Worm (Caenorhabditis elegans) whole organism, young adult: ENCODE measurements around the gene pam-1.

ENCODE experiments used
- B0261.1 ChIP-seq: sonication (generic microtip); optimal IDR thresholded peaks from 2 replicates; lab custom pipeline; 2016; ENCODE audit warnings: mild to moderate bottlenecking, missing genetic modification characterization, moderate library complexity, missing compliant biosample characterization
- B0336.3 ChIP-seq: fragments of 200-800 bp; sonication (Bioruptor generic); IDR thresholded peaks from 2 replicates; pipeline ENCODE4 v1.3.6; 2022; ENCODE audit warnings: missing genetic modification characterization, missing compliant biosample characterization
- F10E7.11 ChIP-seq: sonication (generic microtip); optimal IDR thresholded peaks from 2 replicates; lab custom pipeline; 2017; ENCODE audit warnings: mild to moderate bottlenecking, missing genetic modification characterization, moderate library complexity, missing compliant biosample characterization
- F22D6.2 ChIP-seq: sonication (generic microtip); optimal IDR thresholded peaks from 2 replicates; lab custom pipeline; 2016; ENCODE audit warnings: mild to moderate bottlenecking, missing genetic modification characterization, missing compliant biosample characterization
- F23B12.7 ChIP-seq: sonication (generic microtip); optimal IDR thresholded peaks from 2 replicates; lab custom pipeline; 2017; ENCODE audit warnings: missing genetic modification characterization, mild to moderate bottlenecking, missing compliant biosample characterization, antibody characterized with exemption, moderate library complexity; ENCODE audit not compliant: insufficient read depth
- F37B4.10 ChIP-seq: fragments of 200-800 bp; sonication (Bioruptor generic); IDR thresholded peaks from 2 replicates; pipeline ENCODE4 v1.3.6; 2022; ENCODE audit warnings: missing genetic modification characterization, missing compliant biosample characterization
- F39B2.1 ChIP-seq: fragments of 200-800 bp; sonication (Bioruptor generic); IDR thresholded peaks from 2 replicates; pipeline ENCODE4 v1.3.6; 2022; ENCODE audit warnings: missing genetic modification reagents, missing genetic modification characterization, missing compliant biosample characterization
- T07F8.4 ChIP-seq: sonication (generic microtip); optimal IDR thresholded peaks from 2 replicates; lab custom pipeline; 2016; ENCODE audit warnings: mild to moderate bottlenecking, missing genetic modification characterization, moderate library complexity, missing compliant biosample characterization
- T26A5.8 ChIP-seq: sonication (generic microtip); optimal IDR thresholded peaks from 2 replicates; lab custom pipeline; 2016; ENCODE audit warnings: missing genetic modification characterization, missing compliant biosample characterization
- Y53F4B.3 ChIP-seq: fragments of 200-800 bp; sonication (Bioruptor generic); IDR thresholded peaks from 2 replicates; pipeline ENCODE4 v1.3.6; 2022; ENCODE audit warnings: missing genetic modification reagents, missing genetic modification characterization, missing compliant biosample characterization
- Y67H2A.10 ChIP-seq: fragments of 200-800 bp; sonication (Bioruptor generic); conservative IDR thresholded peaks from 2 replicates; pipeline ENCODE4 v1.3.6; 2022; ENCODE audit warnings: missing genetic modification reagents, missing genetic modification characterization, missing compliant biosample characterization
- Y79H2A.3 ChIP-seq: fragments of 200-800 bp; sonication (Bioruptor generic); conservative IDR thresholded peaks from 2 replicates; pipeline ENCODE4 v1.3.6; 2022; ENCODE audit warnings: missing genetic modification reagents, missing genetic modification characterization, missing compliant biosample characterization
- ZK185.1 ChIP-seq: sonication (generic microtip); optimal IDR thresholded peaks from 2 replicates; lab custom pipeline; 2016; ENCODE audit warnings: mild to moderate bottlenecking, missing genetic modification characterization, missing compliant biosample characterization; ENCODE audit not compliant: poor library complexity, severe bottlenecking
- aptf-3 ChIP-seq: fragments of 200-800 bp; sonication (Bioruptor generic); IDR thresholded peaks from 2 replicates; pipeline ENCODE4 v1.3.6; 2022; ENCODE audit warnings: missing genetic modification characterization, missing compliant biosample characterization
- ceh-40 ChIP-seq: fragments of 200-800 bp; sonication (Bioruptor generic); IDR thresholded peaks from 2 replicates; pipeline ENCODE4 v1.3.6; 2022; ENCODE audit warnings: missing genetic modification characterization, missing compliant biosample characterization
- ceh-79 ChIP-seq: sonication (generic microtip); optimal IDR thresholded peaks from 2 replicates; lab custom pipeline; 2017; ENCODE audit warnings: mild to moderate bottlenecking, missing genetic modification characterization, missing compliant biosample characterization
- ceh-91 ChIP-seq: fragments of 200-800 bp; sonication (Bioruptor generic); IDR thresholded peaks from 2 replicates; pipeline ENCODE4 v1.3.6; 2022; ENCODE audit warnings: missing genetic modification reagents, missing genetic modification characterization, missing compliant biosample characterization
- chd-7 ChIP-seq: sonication (generic microtip); optimal IDR thresholded peaks from 2 replicates; lab custom pipeline; 2016; ENCODE audit warnings: mild to moderate bottlenecking, missing genetic modification characterization, moderate library complexity, missing compliant biosample characterization
- die-1 ChIP-seq: sonication (generic microtip); optimal IDR thresholded peaks from 2 replicates; lab custom pipeline; 2016; ENCODE audit warnings: missing genotype, mild to moderate bottlenecking, missing genetic modification characterization, missing compliant biosample characterization
- dpl-1 ChIP-seq: fragments of 150-350 bp; optimal IDR thresholded peaks from 2 replicates; lab custom pipeline; 2014; ENCODE audit warnings: missing biosample characterization, missing genetic modification reagents, missing genetic modification characterization
- efl-1 ChIP-seq: fragments of 150-350 bp; optimal IDR thresholded peaks from 2 replicates; lab custom pipeline; 2014; ENCODE audit warnings: missing biosample characterization, missing genetic modification reagents, missing genetic modification characterization
- egl-44 ChIP-seq: fragments of 200-800 bp; sonication (Bioruptor generic); IDR thresholded peaks from 2 replicates; pipeline ENCODE4 v1.3.6; 2022; ENCODE audit warnings: missing genetic modification reagents, missing genetic modification characterization, missing compliant biosample characterization
- egrh-3 ChIP-seq: fragments of 200-800 bp; sonication (Bioruptor generic); IDR thresholded peaks from 2 replicates; pipeline ENCODE4 v1.3.6; 2022; ENCODE audit warnings: missing genetic modification reagents, missing genetic modification characterization, missing compliant biosample characterization
- ets-4 ChIP-seq: fragments of 200-800 bp; sonication (Bioruptor generic); optimal IDR thresholded peaks from 2 replicates; lab custom pipeline; 2018; ENCODE audit warnings: mild to moderate bottlenecking, missing genetic modification characterization, missing compliant biosample characterization
- fkh-3 ChIP-seq: sonication (generic microtip); optimal IDR thresholded peaks from 2 replicates; lab custom pipeline; 2016; ENCODE audit warnings: mild to moderate bottlenecking, missing genetic modification characterization, missing compliant biosample characterization
- gei-17 ChIP-seq: fragments of 200-800 bp; sonication (Bioruptor generic); optimal IDR thresholded peaks from 2 replicates; lab custom pipeline; 2018; ENCODE audit warnings: mild to moderate bottlenecking, missing genetic modification characterization, missing compliant biosample characterization
- hmg-1.2 ChIP-seq: fragments of 200-800 bp; sonication (Bioruptor generic); IDR thresholded peaks from 2 replicates; pipeline ENCODE4 v1.3.6; 2022; ENCODE audit warnings: missing genetic modification reagents, missing genetic modification characterization, missing compliant biosample characterization
- hmg-20 ChIP-seq: fragments of 200-800 bp; sonication (Bioruptor generic); IDR thresholded peaks from 2 replicates; pipeline ENCODE4 v1.3.6; 2022; ENCODE audit warnings: missing genetic modification reagents, missing genetic modification characterization, missing compliant biosample characterization
- lag-1 ChIP-seq: fragments of 200-800 bp; sonication (Bioruptor generic); IDR thresholded peaks from 2 replicates; pipeline ENCODE4 v1.3.6; 2022; ENCODE audit warnings: missing genetic modification reagents, missing genetic modification characterization, missing compliant biosample characterization
- lin-35 ChIP-seq, 3 experiments: fragments of 150-350 bp in 2 of 3; sonication (generic microtip) in 1 of 3; optimal IDR thresholded peaks; 2 replicates each; lab custom pipeline; 2014 to 2018; ENCODE audit warnings: missing biosample characterization in 3 of 3, missing genetic modification characterization in 3 of 3, missing genetic modification reagents in 3 of 3
- madf-10 ChIP-seq: sonication (generic microtip); optimal IDR thresholded peaks from 2 replicates; lab custom pipeline; 2016; ENCODE audit warnings: mild to moderate bottlenecking, missing genetic modification characterization, missing compliant biosample characterization
- madf-3 ChIP-seq: fragments of 200-800 bp; sonication (Bioruptor generic); IDR thresholded peaks from 2 replicates; pipeline ENCODE4 v1.3.6; 2022; ENCODE audit warnings: missing genetic modification reagents, missing genetic modification characterization, missing compliant biosample characterization
- madf-6 ChIP-seq: fragments of 200-800 bp; sonication (Bioruptor generic); IDR thresholded peaks from 2 replicates; pipeline ENCODE4 v1.3.6; 2022; ENCODE audit warnings: missing genetic modification reagents, missing genetic modification characterization, missing compliant biosample characterization
- mel-28 ChIP-seq: sonication (generic microtip); optimal IDR thresholded peaks from 2 replicates; lab custom pipeline; 2016; ENCODE audit warnings: borderline replicate concordance, mild to moderate bottlenecking, missing genetic modification characterization, missing compliant biosample characterization
- mes-4 ChIP-seq: sonication (generic microtip); optimal IDR thresholded peaks from 2 replicates; lab custom pipeline; 2016; ENCODE audit warnings: missing genotype, missing genetic modification characterization, missing compliant biosample characterization
- nfya-2 ChIP-seq: fragments of 200-800 bp; sonication (Bioruptor generic); IDR thresholded peaks from 2 replicates; pipeline ENCODE4 v1.3.6; 2022; ENCODE audit warnings: missing genetic modification reagents, missing genetic modification characterization, missing compliant biosample characterization
- nhr-27 ChIP-seq: fragments of 200-800 bp; sonication (Bioruptor generic); optimal IDR thresholded peaks from 2 replicates; lab custom pipeline; 2018; ENCODE audit warnings: mild to moderate bottlenecking, missing genetic modification characterization, moderate library complexity, missing compliant biosample characterization
- nhr-80 ChIP-seq: sonication (generic microtip); optimal IDR thresholded peaks from 2 replicates; lab custom pipeline; 2016; ENCODE audit warnings: missing genetic modification characterization, missing compliant biosample characterization
- rcor-1 ChIP-seq: fragments of 200-800 bp; sonication (Bioruptor generic); IDR thresholded peaks from 2 replicates; pipeline ENCODE4 v1.3.6; 2022; ENCODE audit warnings: missing genetic modification reagents, missing genetic modification characterization, missing compliant biosample characterization
- rec-8 ChIP-seq, 2 experiments: sonication (generic microtip); optimal IDR thresholded peaks; 2 replicates each; lab custom pipeline; 2016; ENCODE audit warnings: mild to moderate bottlenecking in 2 of 2, missing genetic modification characterization in 2 of 2, missing genetic modification reagents in 2 of 2, missing genotype in 2 of 2, missing biosample characterization in 1 of 2, missing compliant biosample characterization in 1 of 2, moderate library complexity in 1 of 2
- snpc-1.3 ChIP-seq: sonication (generic microtip); optimal IDR thresholded peaks from 2 replicates; lab custom pipeline; 2017; ENCODE audit warnings: missing genetic modification characterization, mild to moderate bottlenecking, missing compliant biosample characterization, antibody characterized with exemption, moderate library complexity, missing genotype, missing genetic modification reagents; ENCODE audit not compliant: insufficient read depth
- snpc-3.4 ChIP-seq: sonication (generic microtip); optimal IDR thresholded peaks from 2 replicates; lab custom pipeline; 2017; ENCODE audit warnings: missing genetic modification characterization, mild to moderate bottlenecking, missing compliant biosample characterization, antibody characterized with exemption, moderate library complexity, missing genotype, missing genetic modification reagents
- tlf-1 ChIP-seq: fragments of 200-800 bp; sonication (Bioruptor generic); optimal IDR thresholded peaks from 2 replicates; lab custom pipeline; 2018; ENCODE audit warnings: mild to moderate bottlenecking, missing genetic modification characterization, missing compliant biosample characterization
- unc-130 ChIP-seq: sonication (generic microtip); optimal IDR thresholded peaks from 2 replicates; lab custom pipeline; 2016; ENCODE audit warnings: missing genetic modification reagents, missing genetic modification characterization, missing compliant biosample characterization
- zfh-2 ChIP-seq: fragments of 200-800 bp; sonication (Bioruptor generic); conservative IDR thresholded peaks from 2 replicates; pipeline ENCODE4 v1.3.6; 2022; ENCODE audit warnings: missing genetic modification reagents, missing genetic modification characterization, missing compliant biosample characterization
- ztf-22 ChIP-seq: fragments of 200-800 bp; sonication (Bioruptor generic); optimal IDR thresholded peaks from 2 replicates; lab custom pipeline; 2018; ENCODE audit warnings: mild to moderate bottlenecking, missing genetic modification characterization, moderate library complexity, missing compliant biosample characterization
- ztf-3 ChIP-seq: fragments of 200-800 bp; sonication (Bioruptor generic); optimal IDR thresholded peaks from 2 replicates; lab custom pipeline; 2018; ENCODE audit warnings: mild to moderate bottlenecking, missing genetic modification characterization, missing compliant biosample characterization

The pam-1 gene

DNA sequence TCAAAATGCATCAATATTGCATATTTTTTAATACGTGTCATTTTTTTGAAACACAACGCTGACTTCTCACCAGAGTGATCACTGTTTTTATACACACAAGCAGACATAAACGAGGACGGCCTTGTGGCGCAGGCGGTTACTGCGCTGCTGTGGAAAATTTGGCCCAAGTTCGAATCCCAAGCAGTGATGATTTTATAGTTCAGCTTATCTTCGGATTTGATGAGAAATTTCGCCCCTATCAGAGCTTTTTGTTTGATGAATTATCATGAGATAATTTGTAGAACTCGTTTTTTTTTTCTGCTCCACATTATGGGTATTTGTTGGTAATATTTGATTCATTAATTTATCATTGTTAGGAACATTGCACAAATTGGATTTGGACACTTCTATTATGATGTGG, 23.3 kb upstream of the pam-1 start (continued):
- peak; percentile 86 for TF ChIP-seq egl-44 (GFP tag; lab: Robert Waterston, UW)
- TF ChIP-seq Y53F4B.3 (GFP tag; lab: Robert Waterston, UW), result peak; percentile 68; the same call in 1 of the 2 replicates
- peak; percentile 83 for TF ChIP-seq tlf-1 (GFP tag; lab: Kevin White, UChicago)
- TF ChIP-seq efl-1 (GFP tag; lab: Kevin White, UChicago), result peak; percentile 56
- peak; percentile 92 for TF ChIP-seq snpc-3.4 (tag; lab: Kevin White, UChicago)
- peak; percentile 95 for TF ChIP-seq ZK185.1 (tag; lab: Kevin White, UChicago)
- TF ChIP-seq ceh-91 (GFP tag; lab: Robert Waterston, UW), result no peak
- TF ChIP-seq dpl-1 (GFP tag; lab: Kevin White, UChicago), result no peak
- TF ChIP-seq chd-7 (tag; lab: Kevin White, UChicago), result peak; percentile 92
- TF ChIP-seq madf-10 (tag; lab: Kevin White, UChicago), result peak; percentile 84
- TF ChIP-seq hmg-1.2 (GFP tag; lab: Robert Waterston, UW), result peak; percentile 79
- TF ChIP-seq F22D6.2 (tag; lab: Kevin White, UChicago), result peak; percentile 67
- peak; percentile 57; the same call in 1 of the 2 replicates for TF ChIP-seq zfh-2
- TF ChIP-seq snpc-1.3 (tag; lab: Kevin White, UChicago), result peak; percentile 96
- TF ChIP-seq hmg-20 (GFP tag; lab: Robert Waterston, UW), result peak; percentile 85
- peak; percentile 86 for TF ChIP-seq rcor-1 (GFP tag; lab: Robert Waterston, UW)
- TF ChIP-seq madf-6 (GFP tag; lab: Robert Waterston, UW), result no peak
- peak; percentile 92 for TF ChIP-seq nhr-27 (tag; lab: Kevin White, UChicago)
- 0 out of 2 replicates have a peak, but pooled peaks have one; percentile 43 for TF ChIP-seq Y67H2A.10
- peak; percentile 75; the same call in 1 of the 2 replicates for TF ChIP-seq Y79H2A.3 (GFP tag; lab: Robert Waterston, UW)
- TF ChIP-seq T07F8.4, result peak; percentile 87
- peak; percentile 39 for TF ChIP-seq mel-28 (tag; lab: Kevin White, UChicago)
- TF ChIP-seq F39B2.1, result no peak
- TF ChIP-seq B0261.1 (tag; lab: Kevin White, UChicago), result peak; percentile 95
- TF ChIP-seq fkh-3 (tag; lab: Kevin White, UChicago), result peak; percentile 88
- TF ChIP-seq die-1 (tag; lab: Kevin White, UChicago), result peak; percentile 98
- TF ChIP-seq ceh-40 (GFP tag; lab: Robert Waterston, UW), result peak; percentile 87; the same call in 1 of the 2 replicates
- TF ChIP-seq aptf-3 (GFP tag; lab: Robert Waterston, UW), result peak; percentile 92
- TF ChIP-seq nhr-80 (tag; lab: Kevin White, UChicago), result peak; percentile 45
- TF ChIP-seq gei-17 (GFP tag; lab: Kevin White, UChicago), result peak; percentile 48
- TF ChIP-seq unc-130 (GFP tag; lab: Kevin White, UChicago), result peak; percentile 86
- TF ChIP-seq F23B12.7 (tag; lab: Kevin White, UChicago), result peak; percentile 96
- peak; percentile 40 for TF ChIP-seq ztf-22 (GFP tag; lab: Kevin White, UChicago)
- TF ChIP-seq lin-35 (GFP tag; optimal IDR thresholded peaks at IDR 0.05; lab: Kevin White, UChicago), result peak in 2 of 3 experiments; percentile 59 to 76
- TF ChIP-seq F37B4.10 (GFP tag; lab: Robert Waterston, UW), result 0 out of 2 replicates have a peak, but pooled peaks have one; percentile 82
- peak; percentile 91 for TF ChIP-seq ceh-79
- TF ChIP-seq B0336.3 (GFP tag; lab: Robert Waterston, UW), result no peak; the same call in none of the 2 replicates
- TF ChIP-seq ztf-3 (GFP tag; lab: Kevin White, UChicago), result peak; percentile 70
- peak; percentile 88 for TF ChIP-seq ets-4 (GFP tag; lab: Kevin White, UChicago)
- TF ChIP-seq nfya-2 (GFP tag; lab: Robert Waterston, UW), result no peak
- peak; percentile 93 for TF ChIP-seq madf-3 (GFP tag; lab: Robert Waterston, UW)
- TF ChIP-seq rec-8 (tag; optimal IDR thresholded peaks at IDR 0.05; lab: Kevin White, UChicago), result peak; percentile 93 to 97
- peak; percentile 92 for TF ChIP-seq mes-4 (tag; lab: Kevin White, UChicago)
- peak; percentile 93 for TF ChIP-seq T26A5.8 (tag; lab: Kevin White, UChicago)
- TF ChIP-seq lag-1 (GFP tag; lab: Robert Waterston, UW), result 0 out of 2 replicates have a peak, but pooled peaks have one; percentile 12
- TF ChIP-seq egrh-3 (GFP tag; lab: Robert Waterston, UW), result peak; percentile 50; the same call in 1 of the 2 replicates
- TF ChIP-seq F10E7.11, result peak; percentile 87
